Fruit fly (Drosophila melanogaster) whole organism, wandering third instar larva: ENCODE measurements around the gene CG17751.
A peak's percentile ranks its signal among the peaks of the same experiment; 100 is the strongest.

Experiments used
- Abd-B ChIP-seq: fragments of >200 bp; optimal IDR thresholded peaks from 2 replicates; lab custom pipeline; 2017; ENCODE audit warnings: missing biosample characterization, missing genetic modification characterization
- CG32264 ChIP-seq: fragments of 200-800 bp; sonication (Bioruptor generic); optimal IDR thresholded peaks from 2 replicates; lab custom pipeline; 2016; ENCODE audit warnings: missing biosample characterization, missing genetic modification characterization
- CG9705 ChIP-seq: fragments of 200-800 bp; sonication (Bioruptor generic); optimal IDR thresholded peaks from 2 replicates; lab custom pipeline; 2018; ENCODE audit warnings: missing biosample characterization, mild to moderate bottlenecking, missing genetic modification characterization
- CrebA ChIP-seq: fragments of 200-800 bp; sonication (Bioruptor generic); optimal IDR thresholded peaks from 2 replicates; lab custom pipeline; 2016; ENCODE audit warnings: missing biosample characterization, mild to moderate bottlenecking, missing genetic modification characterization, borderline replicate concordance
- Dfd ChIP-seq: fragments of >200 bp; optimal IDR thresholded peaks from 2 replicates; lab custom pipeline; 2017; ENCODE audit warnings: missing biosample characterization, missing genetic modification characterization
- Dif ChIP-seq: fragments of 200-275, 200-300 bp; sonication (Bioruptor generic); optimal IDR thresholded peaks from 2 replicates; lab custom pipeline; 2018; ENCODE audit warnings: missing biosample characterization, missing genetic modification characterization; ENCODE audit not compliant: partially characterized antibody
- GATAd ChIP-seq: sonication (Bioruptor generic); optimal IDR thresholded peaks from 2 replicates; lab custom pipeline; 2016; ENCODE audit warnings: missing biosample characterization, missing genetic modification characterization
- HLH106 ChIP-seq: fragments of 200-800 bp; optimal IDR thresholded peaks from 3 replicates; lab custom pipeline; 2019; ENCODE audit warnings: missing biosample characterization, mild to moderate bottlenecking, missing genetic modification characterization, moderate library complexity
- Hnf4 ChIP-seq: fragments of 200-800 bp; sonication (Bioruptor generic); optimal IDR thresholded peaks from 2 replicates; lab custom pipeline; 2016; ENCODE audit warnings: missing biosample characterization, mild to moderate bottlenecking, missing genetic modification characterization
- Hr78 ChIP-seq: fragments of >200 bp; optimal IDR thresholded peaks from 2 replicates; lab custom pipeline; 2017; ENCODE audit warnings: missing biosample characterization, missing genetic modification characterization
- Hr83 ChIP-seq: fragments of 200-300 bp; sonication (Bioruptor generic); optimal IDR thresholded peaks from 2 replicates; lab custom pipeline; 2016; ENCODE audit warnings: missing biosample characterization, mild to moderate bottlenecking, missing genetic modification characterization, moderate library complexity; ENCODE audit not compliant: poor library complexity, severe bottlenecking
- Jra ChIP-seq: sonication (Bioruptor generic); optimal IDR thresholded peaks from 2 replicates; lab custom pipeline; 2016; ENCODE audit warnings: missing biosample characterization, missing genetic modification characterization
- Mio ChIP-seq: sonication (Bioruptor generic); optimal IDR thresholded peaks from 2 replicates; lab custom pipeline; 2016; ENCODE audit warnings: missing biosample characterization, missing genetic modification characterization
- Myc ChIP-seq: fragments of >200 bp; optimal IDR thresholded peaks from 2 replicates; lab custom pipeline; 2017
- N ChIP-seq: fragments of >200 bp; optimal IDR thresholded peaks from 2 replicates; lab custom pipeline; 2018; ENCODE audit warnings: missing biosample characterization, missing external identifiers, missing genetic modification characterization
- OdsH ChIP-seq: fragments of 200-800 bp; sonication (Bioruptor generic); optimal IDR thresholded peaks from 2 replicates; lab custom pipeline; 2016; ENCODE audit warnings: missing biosample characterization, mild to moderate bottlenecking, missing genetic modification characterization
- Rel ChIP-seq, 2 experiments: fragments of 200-800 bp; sonication (Bioruptor generic) in 1 of 2; optimal IDR thresholded peaks; 2 replicates in 1 of 2; 3 replicates in 1 of 2; lab custom pipeline; 2016 to 2019; ENCODE audit warnings: mild to moderate bottlenecking in 2 of 2, missing biosample characterization in 2 of 2, missing genetic modification characterization in 2 of 2, moderate library complexity in 1 of 2
- Sp1 ChIP-seq: fragments of 200-800 bp; sonication (Bioruptor generic); optimal IDR thresholded peaks from 3 replicates; lab custom pipeline; 2019; ENCODE audit warnings: missing biosample characterization, mild to moderate bottlenecking, missing genetic modification characterization, moderate library complexity
- Vsx2 ChIP-seq: fragments of 200-300, 225-300 bp; sonication (Bioruptor generic); optimal IDR thresholded peaks from 2 replicates; lab custom pipeline; 2018; ENCODE audit warnings: missing biosample characterization, missing genetic modification characterization; ENCODE audit not compliant: partially characterized antibody
- br ChIP-seq: fragments of 200-800 bp; sonication (Bioruptor generic); optimal IDR thresholded peaks from 2 replicates; lab custom pipeline; 2016; ENCODE audit warnings: missing biosample characterization, missing genetic modification characterization
- brk ChIP-seq: fragments of 200-800 bp; sonication (Bioruptor generic); optimal IDR thresholded peaks from 2 replicates; lab custom pipeline; 2016; ENCODE audit warnings: missing biosample characterization, mild to moderate bottlenecking, missing genetic modification characterization
- dl ChIP-seq, 2 experiments: fragments of 175-275, 200-275 bp in 1 of 2; fragments of 200-275 bp in 1 of 2; sonication (Bioruptor generic); optimal IDR thresholded peaks; lab custom pipeline; 2018; ENCODE audit warnings: mild to moderate bottlenecking in 2 of 2, missing biosample characterization in 2 of 2, missing genetic modification characterization in 2 of 2, moderate library complexity in 2 of 2; ENCODE audit not compliant: partially characterized antibody in 2 of 2, insufficient read depth in 1 of 2
- dmrt93B ChIP-seq: fragments of 200-800 bp; sonication (Bioruptor generic); optimal IDR thresholded peaks from 2 replicates; lab custom pipeline; 2018; ENCODE audit warnings: missing biosample characterization, mild to moderate bottlenecking, missing genetic modification characterization
- dsf ChIP-seq: sonication (Bioruptor generic); optimal IDR thresholded peaks from 2 replicates; lab custom pipeline; 2016; ENCODE audit warnings: missing biosample characterization, missing genetic modification characterization, borderline replicate concordance
- ey ChIP-seq: fragments of 200-800 bp; sonication (Bioruptor generic); optimal IDR thresholded peaks from 2 replicates; lab custom pipeline; 2016; ENCODE audit warnings: missing biosample characterization, missing genetic modification characterization
- foxo ChIP-seq, 2 experiments: fragments of 200-800 bp; sonication (Bioruptor generic); optimal IDR thresholded peaks; 2 replicates in 1 of 2; 3 replicates in 1 of 2; lab custom pipeline; 2016 to 2017; ENCODE audit warnings: missing biosample characterization in 2 of 2, missing genetic modification characterization in 2 of 2
- fru ChIP-seq: fragments of 200-800 bp; sonication (Bioruptor generic); optimal IDR thresholded peaks from 3 replicates; lab custom pipeline; 2016; ENCODE audit warnings: missing biosample characterization, mild to moderate bottlenecking, missing genetic modification characterization
- h ChIP-seq: fragments of 200-800 bp; sonication (Bioruptor generic); optimal IDR thresholded peaks from 3 replicates; lab custom pipeline; 2016; ENCODE audit warnings: missing biosample characterization, mild to moderate bottlenecking, missing genetic modification characterization
- jim ChIP-seq: fragments of 175-275, 200-325 bp; sonication (Bioruptor generic); optimal IDR thresholded peaks from 2 replicates; lab custom pipeline; 2016; ENCODE audit warnings: missing biosample characterization, mild to moderate bottlenecking, missing genetic modification characterization
- lola ChIP-seq: fragments of >200 bp; optimal IDR thresholded peaks from 2 replicates; lab custom pipeline; 2017; ENCODE audit warnings: missing biosample characterization, missing genetic modification characterization
- pan ChIP-seq: fragments of >200 bp; optimal IDR thresholded peaks from 2 replicates; lab custom pipeline; 2017
- psq ChIP-seq: fragments of 200-800 bp; sonication (Bioruptor generic); optimal IDR thresholded peaks from 3 replicates; lab custom pipeline; 2017; ENCODE audit warnings: missing biosample characterization, mild to moderate bottlenecking, missing genetic modification characterization, moderate library complexity
- rgr ChIP-seq: fragments of 200-800 bp; sonication (Bioruptor generic); optimal IDR thresholded peaks from 3 replicates; lab custom pipeline; 2016; ENCODE audit warnings: missing biosample characterization, mild to moderate bottlenecking, missing genetic modification characterization
- sage ChIP-seq: fragments of 200-800 bp; sonication (Bioruptor generic); optimal IDR thresholded peaks from 2 replicates; lab custom pipeline; 2016; ENCODE audit warnings: missing biosample characterization, mild to moderate bottlenecking, missing genetic modification characterization
- sv ChIP-seq: fragments of 200-800 bp; sonication (Bioruptor generic); optimal IDR thresholded peaks from 3 replicates; lab custom pipeline; 2016; ENCODE audit warnings: missing biosample characterization, missing genetic modification characterization
- tai ChIP-seq: sonication (Bioruptor generic); optimal IDR thresholded peaks from 2 replicates; lab custom pipeline; 2016; ENCODE audit warnings: missing biosample characterization, missing genetic modification characterization
- usp ChIP-seq: fragments of >200 bp; optimal IDR thresholded peaks from 2 replicates; lab custom pipeline; 2017; ENCODE audit warnings: missing biosample characterization, missing genetic modification characterization
- woc ChIP-seq: sonication (Bioruptor generic); optimal IDR thresholded peaks from 2 replicates; lab custom pipeline; 2016; ENCODE audit warnings: missing biosample characterization, mild to moderate bottlenecking, missing genetic modification characterization

CG17751 gene

dm6 chr3R:19644901-19645204 is 37.8 kb downstream of the CG17751 start, which contains the start of gene Nup58:
Gene Nup58, plus strand, starts transcription at chr3R:19645026.
- TF ChIP-seq ey (GFP tag; lab: Kevin White, UChicago) (no peak), Sp1 (no peak), CG32264 (GFP tag; lab: Kevin White, UChicago) (no peak), jim (GFP tag; lab: Kevin White, UChicago) (no peak), fru (GFP tag; lab: Kevin White, UChicago) (no peak), Hr83 (GFP tag; lab: Kevin White, UChicago) (peak; percentile 42), Hnf4 (GFP tag; lab: Kevin White, UChicago) (no peak), sage (no peak), HLH106 (tag; lab: Kevin White, UChicago) (peak; percentile 7), tai (GFP tag; lab: Kevin White, UChicago) (no peak), pan (lab: Kevin White, UChicago) (no peak), Jra (no peak)

- TF ChIP-seq woc = no peak
- no peak for TF ChIP-seq dl (GFP tag; optimal IDR thresholded peaks at IDR 0.05; lab: Kevin White, UChicago; ENCODE audit: insufficient read depth in 1 of 2, partially characterized antibody in 2 of 2)
- no peak for TF ChIP-seq OdsH (GFP tag; lab: Kevin White, UChicago)
- no peak for TF ChIP-seq N (GFP tag; lab: Kevin White, UChicago)
- no peak for TF ChIP-seq dmrt93B (GFP tag; lab: Kevin White, UChicago)
- no peak for TF ChIP-seq h
- no peak for TF ChIP-seq lola (GFP tag; lab: Kevin White, UChicago)
- no peak for TF ChIP-seq Mio
- TF ChIP-seq tai (GFP tag; lab: Kevin White, UChicago) = no peak
- TF ChIP-seq foxo (GFP tag; optimal IDR thresholded peaks at IDR 0.05; lab: Kevin White, UChicago) = peak in 1 of 2 experiments; percentile 32
- no peak for TF ChIP-seq GATAd (GFP tag; lab: Kevin White, UChicago)
- TF ChIP-seq br = peak; percentile 49
- no peak for TF ChIP-seq Sp1
- no peak for TF ChIP-seq Dif
- TF ChIP-seq psq = no peak
- TF ChIP-seq fru (GFP tag; lab: Kevin White, UChicago) = peak; percentile 2
- TF ChIP-seq Dfd (GFP tag; lab: Kevin White, UChicago) = no peak
- TF ChIP-seq sv (GFP tag; lab: Kevin White, UChicago) = no peak
- no peak for TF ChIP-seq dsf
- TF ChIP-seq rgr (GFP tag; lab: Kevin White, UChicago) = peak; percentile 33
- TF ChIP-seq Hr83 (GFP tag; lab: Kevin White, UChicago) = peak; percentile 28
- TF ChIP-seq Hr78 = no peak
- TF ChIP-seq Jra = no peak
- no peak for TF ChIP-seq Vsx2
- TF ChIP-seq Rel (GFP tag; optimal IDR thresholded peaks at IDR 0.05; lab: Kevin White, UChicago) = no peak
- no peak for TF ChIP-seq Rel (tag; optimal IDR thresholded peaks at IDR 0.05; lab: Kevin White, UChicago)
- TF ChIP-seq HLH106 (tag; lab: Kevin White, UChicago) = peak; percentile 26
- no peak for TF ChIP-seq Abd-B (GFP tag; lab: Kevin White, UChicago)
- no peak for TF ChIP-seq pan (lab: Kevin White, UChicago)
- no peak for TF ChIP-seq ey (GFP tag; lab: Kevin White, UChicago)
- no peak for TF ChIP-seq jim (GFP tag; lab: Kevin White, UChicago)
- no peak for TF ChIP-seq sage
- TF ChIP-seq CrebA = no peak
- TF ChIP-seq CG9705 (GFP tag; lab: Kevin White, UChicago) = no peak
- TF ChIP-seq usp (GFP tag; lab: Kevin White, UChicago) = no peak
- TF ChIP-seq CG32264 (GFP tag; lab: Kevin White, UChicago) = no peak
- no peak for TF ChIP-seq Myc (lab: Kevin White, UChicago)
- no peak for TF ChIP-seq brk (GFP tag; lab: Kevin White, UChicago)
- TF ChIP-seq Hnf4 (GFP tag; lab: Kevin White, UChicago) = no peak
Measured at dm6 chr3R:19648289-19648916, 41.3 kb downstream of the CG17751 start, which contains the start of the genes CG6195 and CG31220. Gene CG6195, minus strand, starts transcription at chr3R:19648410. Gene CG31220, plus strand, starts transcription at chr3R:19648487.
